Fruit fly (Drosophila melanogaster) whole organism, prepupa: ENCODE measurements around the gene CG5639.

Experiments
- CG10631 ChIP-seq: fragments of 200-800 bp; sonication (Bioruptor generic); optimal IDR thresholded peaks from 2 replicates; lab custom pipeline; 2016; ENCODE audit warnings: missing biosample characterization, missing genetic modification characterization
- CG10669 ChIP-seq: fragments of 200-800 bp; sonication (Bioruptor generic); optimal IDR thresholded peaks from 3 replicates; lab custom pipeline; 2018; ENCODE audit warnings: missing biosample characterization, mild to moderate bottlenecking, missing genetic modification characterization, moderate library complexity
- CG11294 ChIP-seq: fragments of 200-800 bp; sonication (Bioruptor generic); IDR thresholded peaks from 2 replicates; pipeline ENCODE4 v1.3.6; 2022; ENCODE audit warnings: missing biosample characterization, missing genetic modification characterization
- CG11762 ChIP-seq: fragments of 200-800 bp; sonication (Bioruptor generic); optimal IDR thresholded peaks from 3 replicates; lab custom pipeline; 2016; ENCODE audit warnings: missing biosample characterization, missing genetic modification characterization; ENCODE audit not compliant: insufficient read depth
- CG1621 ChIP-seq: fragments of 200-800 bp; sonication (Bioruptor generic); optimal IDR thresholded peaks from 3 replicates; lab custom pipeline; 2018; ENCODE audit warnings: missing biosample characterization, mild to moderate bottlenecking, missing genetic modification characterization
- CG16779 ChIP-seq: fragments of 200-800 bp; sonication (Bioruptor generic); optimal IDR thresholded peaks from 3 replicates; lab custom pipeline; 2017; ENCODE audit warnings: missing biosample characterization, mild to moderate bottlenecking, missing genetic modification characterization
- CG3032 ChIP-seq: fragments of 200-800 bp; optimal IDR thresholded peaks from 2 replicates; lab custom pipeline; 2019; ENCODE audit warnings: missing biosample characterization, mild to moderate bottlenecking, missing genetic modification characterization, moderate library complexity
- CG32006 ChIP-seq: fragments of 200-800 bp; sonication (Bioruptor generic); optimal IDR thresholded peaks from 3 replicates; lab custom pipeline; 2017; ENCODE audit warnings: missing biosample characterization, mild to moderate bottlenecking, missing genetic modification characterization
- CG34406 ChIP-seq: fragments of 200-800 bp; sonication (Bioruptor generic); optimal IDR thresholded peaks from 3 replicates; lab custom pipeline; 2016; ENCODE audit warnings: missing biosample characterization, missing genetic modification characterization
- CG3919 ChIP-seq: fragments of 200-800 bp; sonication (Bioruptor generic); optimal IDR thresholded peaks from 3 replicates; lab custom pipeline; 2016; ENCODE audit warnings: missing biosample characterization, missing genetic modification characterization
- CG4318 ChIP-seq: fragments of 200-800 bp; sonication (Bioruptor generic); optimal IDR thresholded peaks from 3 replicates; lab custom pipeline; 2017; ENCODE audit warnings: missing biosample characterization, mild to moderate bottlenecking, missing genetic modification characterization
- CG6163 ChIP-seq: fragments of 200-800 bp; sonication (Bioruptor generic); IDR thresholded peaks from 3 replicates; pipeline ENCODE4 v1.3.6; 2022; ENCODE audit warnings: missing biosample characterization, missing genetic modification characterization
- CG6276 ChIP-seq: fragments of 200-800 bp; sonication (Bioruptor generic); optimal IDR thresholded peaks from 2 replicates; lab custom pipeline; 2017; ENCODE audit warnings: missing biosample characterization, mild to moderate bottlenecking, missing genetic modification characterization
- CG6808 ChIP-seq: fragments of 200-800 bp; sonication (Bioruptor generic); optimal IDR thresholded peaks from 3 replicates; lab custom pipeline; 2017; ENCODE audit warnings: missing biosample characterization, missing genetic modification characterization, mild to moderate bottlenecking, moderate library complexity, missing genetic modification reagents
- CG7368 ChIP-seq: fragments of 200-800 bp; sonication (Bioruptor generic); optimal IDR thresholded peaks from 3 replicates; lab custom pipeline; 2016; ENCODE audit warnings: missing biosample characterization, missing genetic modification characterization
- CG8119 ChIP-seq: fragments of 200-800 bp; sonication (Bioruptor generic); IDR thresholded peaks from 3 replicates; pipeline ENCODE4 v1.3.6; 2022; ENCODE audit warnings: missing biosample characterization, missing genetic modification characterization
- CG8319 ChIP-seq: fragments of 200-800 bp; sonication (Bioruptor generic); optimal IDR thresholded peaks from 3 replicates; lab custom pipeline; 2016; ENCODE audit warnings: missing biosample characterization, missing genetic modification characterization
- CG8632 ChIP-seq: fragments of 200-800 bp; sonication (Bioruptor generic); optimal IDR thresholded peaks from 3 replicates; lab custom pipeline; 2016; ENCODE audit warnings: missing biosample characterization, missing genetic modification characterization
- CG9139 ChIP-seq: fragments of 200-800 bp; sonication (Bioruptor generic); optimal IDR thresholded peaks from 3 replicates; lab custom pipeline; 2017; ENCODE audit warnings: missing biosample characterization, mild to moderate bottlenecking, missing genetic modification characterization
- Eip75B ChIP-seq: fragments of 200-800 bp; sonication (Bioruptor generic); optimal IDR thresholded peaks from 3 replicates; lab custom pipeline; 2016; ENCODE audit warnings: missing biosample characterization, missing genetic modification characterization
- Eip78C ChIP-seq: fragments of 200-800 bp; sonication (Bioruptor generic); peaks from one replicate; lab custom pipeline; 2016; ENCODE audit warnings: missing biosample characterization, missing genetic modification characterization
- Eip93F ChIP-seq: fragments of 200-800 bp; sonication (Bioruptor generic); optimal IDR thresholded peaks from 2 replicates; lab custom pipeline; 2016; ENCODE audit warnings: missing biosample characterization, mild to moderate bottlenecking, missing genetic modification characterization
- Ets96B ChIP-seq: fragments of 200-800 bp; optimal IDR thresholded peaks from 2 replicates; lab custom pipeline; 2019; ENCODE audit warnings: missing biosample characterization, mild to moderate bottlenecking, missing genetic modification characterization, moderate library complexity
- Gug ChIP-seq: fragments of 200-800 bp; sonication (Bioruptor generic); IDR thresholded peaks from 2 replicates; pipeline ENCODE4 v1.3.6; 2022; ENCODE audit warnings: missing biosample characterization, missing genetic modification characterization
- Hr38 ChIP-seq: sonication (Bioruptor generic); optimal IDR thresholded peaks from 2 replicates; lab custom pipeline; 2016; ENCODE audit warnings: missing biosample characterization, missing genetic modification characterization
- Hr39 ChIP-seq: fragments of 200-800 bp; sonication (Bioruptor generic); optimal IDR thresholded peaks from 2 replicates; lab custom pipeline; 2016; ENCODE audit warnings: missing biosample characterization, missing genetic modification characterization
- Hr4 ChIP-seq: fragments of 200-800 bp; sonication (Bioruptor generic); optimal IDR thresholded peaks from 3 replicates; lab custom pipeline; 2016; ENCODE audit warnings: missing biosample characterization, missing genetic modification characterization
- Lpt ChIP-seq: fragments of 200-800 bp; sonication (Bioruptor generic); optimal IDR thresholded peaks from 3 replicates; lab custom pipeline; 2016; ENCODE audit warnings: missing biosample characterization, missing genetic modification characterization
- Met ChIP-seq: fragments of 200-800 bp; sonication (Bioruptor generic); optimal IDR thresholded peaks from 3 replicates; lab custom pipeline; 2016; ENCODE audit warnings: missing biosample characterization, missing genetic modification characterization
- OdsH ChIP-seq: fragments of 200-800 bp; sonication (Bioruptor generic); optimal IDR thresholded peaks from 3 replicates; lab custom pipeline; 2016; ENCODE audit warnings: missing biosample characterization, missing genetic modification characterization
- Smox ChIP-seq: fragments of 200-800 bp; sonication (Bioruptor generic); optimal IDR thresholded peaks from 3 replicates; lab custom pipeline; 2016; ENCODE audit warnings: missing biosample characterization, missing genetic modification characterization
- Sox102F ChIP-seq: fragments of 200-800 bp; sonication (Bioruptor generic); optimal IDR thresholded peaks from 2 replicates; lab custom pipeline; 2016; ENCODE audit warnings: missing biosample characterization, mild to moderate bottlenecking, missing genetic modification characterization
- Sox14 ChIP-seq: fragments of 200-800 bp; sonication (Bioruptor generic); optimal IDR thresholded peaks from 3 replicates; lab custom pipeline; 2016; ENCODE audit warnings: missing biosample characterization, missing genetic modification characterization
- Sox15 ChIP-seq: fragments of 200-800 bp; sonication (Bioruptor generic); optimal IDR thresholded peaks from 3 replicates; lab custom pipeline; 2016; ENCODE audit warnings: missing biosample characterization, missing genetic modification characterization
- achi ChIP-seq: fragments of 200-800 bp; sonication (Bioruptor generic); optimal IDR thresholded peaks from 3 replicates; lab custom pipeline; 2016; ENCODE audit warnings: missing biosample characterization, missing genetic modification characterization
- cyc ChIP-seq: fragments of 200-800 bp; sonication (Bioruptor generic); optimal IDR thresholded peaks from 3 replicates; lab custom pipeline; 2016; ENCODE audit warnings: missing biosample characterization, missing genetic modification characterization
- dac ChIP-seq: fragments of 200-800 bp; sonication (Bioruptor generic); optimal IDR thresholded peaks from 2 replicates; lab custom pipeline; 2017; ENCODE audit warnings: missing biosample characterization, mild to moderate bottlenecking, missing genetic modification characterization
- dsx ChIP-seq: fragments of 200-800 bp; optimal IDR thresholded peaks from 3 replicates; lab custom pipeline; 2019; ENCODE audit warnings: missing biosample characterization, mild to moderate bottlenecking, missing genetic modification characterization, moderate library complexity; ENCODE audit not compliant: poor library complexity, severe bottlenecking
- eg ChIP-seq: fragments of 200-800 bp; sonication (Bioruptor generic); IDR thresholded peaks from 3 replicates; pipeline ENCODE4 v1.3.6; 2022; ENCODE audit warnings: missing biosample characterization, missing genetic modification characterization
- esn ChIP-seq: fragments of 200-800 bp; sonication (Bioruptor generic); optimal IDR thresholded peaks from 2 replicates; lab custom pipeline; 2016; ENCODE audit warnings: missing biosample characterization, mild to moderate bottlenecking, missing genetic modification characterization, moderate library complexity
- fd59A ChIP-seq: fragments of 200-800 bp; sonication (Bioruptor generic); optimal IDR thresholded peaks from 2 replicates; lab custom pipeline; 2017; ENCODE audit warnings: missing biosample characterization, mild to moderate bottlenecking, missing genetic modification characterization, missing genetic modification reagents
- fd85E ChIP-seq: fragments of 200-800 bp; sonication (Bioruptor generic); optimal IDR thresholded peaks from 3 replicates; lab custom pipeline; 2016; ENCODE audit warnings: missing biosample characterization, missing genetic modification characterization
- lz ChIP-seq: fragments of 200-800 bp; sonication (Bioruptor generic); optimal IDR thresholded peaks from 3 replicates; lab custom pipeline; 2016; ENCODE audit warnings: missing biosample characterization, missing genetic modification characterization
- net ChIP-seq: fragments of 200-800 bp; sonication (Bioruptor generic); optimal IDR thresholded peaks from 3 replicates; lab custom pipeline; 2016; ENCODE audit warnings: missing biosample characterization, missing genetic modification characterization
- pdm3 ChIP-seq: fragments of 200-800 bp; sonication (Bioruptor generic); optimal IDR thresholded peaks from 3 replicates; lab custom pipeline; 2016; ENCODE audit warnings: missing biosample characterization, missing genetic modification characterization
- spab ChIP-seq: fragments of 200-800 bp; sonication (Bioruptor generic); optimal IDR thresholded peaks from 2 replicates; lab custom pipeline; 2017; ENCODE audit warnings: missing biosample characterization, mild to moderate bottlenecking, missing genetic modification characterization, missing genetic modification reagents
- ss ChIP-seq, 2 experiments: fragments of 200-800 bp; sonication (Bioruptor generic); optimal IDR thresholded peaks; 2 replicates in 1 of 2; 3 replicates in 1 of 2; lab custom pipeline; 2017 to 2018; ENCODE audit warnings: mild to moderate bottlenecking in 2 of 2, missing biosample characterization in 2 of 2, missing genetic modification characterization in 2 of 2, moderate library complexity in 1 of 2
- svp ChIP-seq: fragments of 200-800 bp; sonication (Bioruptor generic); peaks from one replicate; lab custom pipeline; 2016; ENCODE audit warnings: missing biosample characterization, missing genetic modification characterization
- vri ChIP-seq: fragments of 200-800 bp; sonication (Bioruptor generic); optimal IDR thresholded peaks from 3 replicates; lab custom pipeline; 2016; ENCODE audit warnings: missing biosample characterization, mild to moderate bottlenecking, missing genetic modification characterization

Gene CG5639

dm6 chr3R:27554964-27555363, 41.0 kb downstream of the CG5639 start (continued):
- TF ChIP-seq CG9139 (no peak), CG8319 (GFP tag; lab: Kevin White, UChicago) (peak; percentile 36), Ets96B (tag; lab: Kevin White, UChicago) (peak; percentile 45), CG16779 (peak; percentile 32), Lpt (GFP tag; lab: Kevin White, UChicago) (peak; percentile 85), CG7368 (GFP tag; lab: Kevin White, UChicago) (peak; percentile 44), Sox14 (GFP tag; lab: Kevin White, UChicago) (peak; percentile 71), spab (GFP tag; lab: Kevin White, UChicago) (peak; percentile 14), CG8119 (GFP tag; lab: Robert Waterston, UW) (peak; percentile 92), net (peak; percentile 80), eg (GFP tag; lab: Robert Waterston, UW) (peak; percentile 93), Hr38 (GFP tag; lab: Kevin White, UChicago) (no peak), fd59A (GFP tag; lab: Kevin White, UChicago) (peak; percentile 20), ss (GFP tag; optimal IDR thresholded peaks at IDR 0.05; lab: Kevin White, UChicago) (no peak), dsx (no peak), CG8632 (GFP tag; lab: Kevin White, UChicago) (peak; percentile 37), esn (GFP tag; lab: Kevin White, UChicago) (no peak), Gug (GFP tag; lab: Robert Waterston, UW) (peak; percentile 88), CG6276 (GFP tag; lab: Kevin White, UChicago) (peak; percentile 90), CG32006 (peak; percentile 93), Eip78C (peak; percentile 88), CG34406 (GFP tag; lab: Kevin White, UChicago) (peak; percentile 33), OdsH (peak; percentile 76), CG4318 (GFP tag; lab: Kevin White, UChicago) (peak; percentile 83), CG6808 (GFP tag; lab: Kevin White, UChicago) (no peak), Sox102F (GFP tag; lab: Kevin White, UChicago) (no peak), CG11762 (GFP tag; lab: Kevin White, UChicago) (peak; percentile 56), Hr39 (GFP tag; lab: Kevin White, UChicago) (peak; percentile 27)
- TF ChIP-seq, all 60 proteins: peak for 42

dm6 chr3R:27553921-27554320, 42.0 kb downstream of the CG5639 start:
- peak; percentile 84 for TF ChIP-seq Hr39 (GFP tag; lab: Kevin White, UChicago)
- TF ChIP-seq CG8632 (GFP tag; lab: Kevin White, UChicago), result peak; percentile 84
- TF ChIP-seq achi (GFP tag; lab: Kevin White, UChicago), result peak; percentile 85
- TF ChIP-seq dac, result peak; percentile 54
- peak; percentile 89 for TF ChIP-seq CG34406 (GFP tag; lab: Kevin White, UChicago)
- peak; percentile 86 for TF ChIP-seq lz (GFP tag; lab: Kevin White, UChicago)
- TF ChIP-seq svp (GFP tag; lab: Kevin White, UChicago), result peak; percentile 94
- TF ChIP-seq Sox14 (GFP tag; lab: Kevin White, UChicago), result peak; percentile 84
- TF ChIP-seq Met (GFP tag; lab: Kevin White, UChicago), result peak; percentile 90
- no peak for TF ChIP-seq CG1621 (tag; lab: Kevin White, UChicago)
- peak; percentile 89 for TF ChIP-seq pdm3 (GFP tag; lab: Kevin White, UChicago)
- TF ChIP-seq Eip93F, result no peak
- peak; percentile 86 for TF ChIP-seq CG11762 (GFP tag; lab: Kevin White, UChicago)
- peak; percentile 87 for TF ChIP-seq Eip75B
- peak; percentile 67 for TF ChIP-seq fd85E (GFP tag; lab: Kevin White, UChicago)
- peak; percentile 47 to 59 for TF ChIP-seq ss (GFP tag; optimal IDR thresholded peaks at IDR 0.05; lab: Kevin White, UChicago)
- peak; percentile 28 for TF ChIP-seq CG16779
- peak; percentile 88 for TF ChIP-seq OdsH
- TF ChIP-seq CG10631 (GFP tag; lab: Kevin White, UChicago), result peak; percentile 78
- peak; percentile 81 for TF ChIP-seq Gug (GFP tag; lab: Robert Waterston, UW)
- peak; percentile 94 for TF ChIP-seq CG6163 (GFP tag; lab: Robert Waterston, UW)
- peak; percentile 87 for TF ChIP-seq cyc
- TF ChIP-seq Hr4 (GFP tag; lab: Kevin White, UChicago), result peak; percentile 89
- TF ChIP-seq dsx, result no peak
- peak; percentile 90 for TF ChIP-seq CG3919
- peak; percentile 69; the same call in 1 of the 2 replicates for TF ChIP-seq CG11294
- TF ChIP-seq CG10669 (GFP tag; lab: Kevin White, UChicago), result peak; percentile 80
- peak; percentile 88 for TF ChIP-seq CG32006
- TF ChIP-seq Sox15 (GFP tag; lab: Kevin White, UChicago), result peak; percentile 84
- TF ChIP-seq vri, result peak; percentile 38
- peak; percentile 83 for TF ChIP-seq Smox (GFP tag; lab: Kevin White, UChicago)
- TF ChIP-seq CG6808 (GFP tag; lab: Kevin White, UChicago), result peak; percentile 57
- TF ChIP-seq CG3032 (tag; lab: Kevin White, UChicago), result peak; percentile 65
- TF ChIP-seq Lpt (GFP tag; lab: Kevin White, UChicago), result peak; percentile 75
